Worm (Caenorhabditis elegans) whole organism, L2 larva: ENCODE results near the gene bath-28.

Experiments used
- R02D3.7 ChIP-seq: fragments of 150-350 bp; optimal IDR thresholded peaks from 2 replicates; lab custom pipeline; 2014; ENCODE audit warnings: missing biosample characterization, missing genetic modification characterization
- Y55F3AM.14 ChIP-seq: fragments of 200-800 bp; sonication (Bioruptor generic); optimal IDR thresholded peaks from 2 replicates; lab custom pipeline; 2018; ENCODE audit warnings: mild to moderate bottlenecking, missing genetic modification characterization, missing compliant biosample characterization
- alr-1 ChIP-seq: fragments of 150-350 bp; optimal IDR thresholded peaks from 2 replicates; lab custom pipeline; 2014; ENCODE audit warnings: missing biosample characterization, missing genetic modification characterization
- aly-2 ChIP-seq: fragments of 150-350 bp; optimal IDR thresholded peaks from 2 replicates; lab custom pipeline; 2014; ENCODE audit warnings: missing biosample characterization, missing genetic modification characterization
- blmp-1 ChIP-seq: sonication (generic microtip); optimal IDR thresholded peaks from 2 replicates; lab custom pipeline; 2017; ENCODE audit warnings: missing genetic modification characterization, mild to moderate bottlenecking, missing compliant biosample characterization, antibody characterized with exemption, moderate library complexity; ENCODE audit not compliant: insufficient read depth
- ceh-16 ChIP-seq: fragments of 150-350 bp; optimal IDR thresholded peaks from 2 replicates; lab custom pipeline; 2014; ENCODE audit warnings: missing biosample characterization, missing genetic modification characterization
- ceh-82 ChIP-seq: fragments of 150-350 bp; optimal IDR thresholded peaks from 2 replicates; lab custom pipeline; 2014; ENCODE audit warnings: missing biosample characterization, missing genetic modification characterization
- crh-2 ChIP-seq: sonication (generic microtip); optimal IDR thresholded peaks from 2 replicates; lab custom pipeline; 2017; ENCODE audit warnings: missing biosample characterization, missing genetic modification characterization
- dmd-4 ChIP-seq: sonication (generic microtip); optimal IDR thresholded peaks from 2 replicates; lab custom pipeline; 2017; ENCODE audit warnings: missing biosample characterization, missing genetic modification characterization
- fos-1 ChIP-seq: fragments of 150-350 bp; optimal IDR thresholded peaks from 2 replicates; lab custom pipeline; 2014; ENCODE audit warnings: missing biosample characterization, missing genetic modification characterization
- gmeb-1 ChIP-seq: fragments of 150-350 bp; optimal IDR thresholded peaks from 2 replicates; lab custom pipeline; 2014; ENCODE audit warnings: missing biosample characterization, missing genetic modification characterization
- lin-11 ChIP-seq: fragments of 150-350 bp; sonication (generic microtip); optimal IDR thresholded peaks from 2 replicates; lab custom pipeline; 2014; ENCODE audit warnings: missing biosample characterization, missing genetic modification characterization, inconsistent platforms, mixed read lengths
- lin-39 ChIP-seq: fragments of 150-350 bp; optimal IDR thresholded peaks from 2 replicates; lab custom pipeline; 2014; ENCODE audit warnings: missing biosample characterization, missing genetic modification reagents, missing genetic modification characterization
- mab-5 ChIP-seq: fragments of 150-350 bp; optimal IDR thresholded peaks from 2 replicates; lab custom pipeline; 2014; ENCODE audit warnings: missing biosample characterization, missing genetic modification characterization
- mbf-1 ChIP-seq: sonication (generic microtip); optimal IDR thresholded peaks from 2 replicates; lab custom pipeline; 2017; ENCODE audit warnings: missing biosample characterization, missing genetic modification characterization
- mdl-1 ChIP-seq, 2 experiments: fragments of 150-350 bp in 1 of 2; sonication (generic microtip) in 1 of 2; optimal IDR thresholded peaks; 2 replicates each; lab custom pipeline; 2017; ENCODE audit warnings: missing biosample characterization in 2 of 2, missing genetic modification characterization in 2 of 2
- nhr-10 ChIP-seq: sonication (generic microtip); optimal IDR thresholded peaks from 2 replicates; lab custom pipeline; 2017; ENCODE audit warnings: missing biosample characterization, missing genetic modification characterization
- nhr-23 ChIP-seq: fragments of 150-350 bp; optimal IDR thresholded peaks from 2 replicates; lab custom pipeline; 2014; ENCODE audit warnings: missing biosample characterization, missing genetic modification reagents, missing genetic modification characterization
- nhr-237 ChIP-seq: fragments of 150-350 bp; optimal IDR thresholded peaks from 2 replicates; lab custom pipeline; 2014; ENCODE audit warnings: missing biosample characterization, missing genetic modification characterization
- nhr-25 ChIP-seq: fragments of 150-350 bp; sonication (generic microtip); optimal IDR thresholded peaks from 3 replicates; lab custom pipeline; 2014; ENCODE audit warnings: missing biosample characterization, missing genetic modification characterization
- nhr-6 ChIP-seq: fragments of 150-350 bp; optimal IDR thresholded peaks from 2 replicates; lab custom pipeline; 2014; ENCODE audit warnings: missing biosample characterization, missing genetic modification characterization
- nhr-77 ChIP-seq: fragments of 150-350 bp; optimal IDR thresholded peaks from 2 replicates; lab custom pipeline; 2014; ENCODE audit warnings: missing biosample characterization, missing genetic modification characterization
- sem-4 ChIP-seq: fragments of 150-350 bp; optimal IDR thresholded peaks from 2 replicates; lab custom pipeline; 2014; ENCODE audit warnings: missing biosample characterization, missing genetic modification reagents, missing genetic modification characterization
- skn-1 ChIP-seq: sonication (generic microtip); optimal IDR thresholded peaks from 2 replicates; lab custom pipeline; 2017; ENCODE audit warnings: missing biosample characterization, missing genetic modification characterization
- sma-3 ChIP-seq: sonication (generic microtip); optimal IDR thresholded peaks from 2 replicates; lab custom pipeline; 2016; ENCODE audit warnings: missing genetic modification reagents, missing genetic modification characterization, missing compliant biosample characterization
- sma-9 ChIP-seq, 2 experiments: fragments of 150-350 bp in 1 of 2; sonication (generic microtip) in 1 of 2; optimal IDR thresholded peaks; 2 replicates each; lab custom pipeline; 2014 to 2016; ENCODE audit warnings: missing genetic modification characterization in 2 of 2, mild to moderate bottlenecking in 1 of 2, missing biosample characterization in 1 of 2, missing compliant biosample characterization in 1 of 2, missing genetic modification reagents in 1 of 2, moderate library complexity in 1 of 2
- snpc-4 ChIP-seq: fragments of 150-350 bp; optimal IDR thresholded peaks from 2 replicates; lab custom pipeline; 2014; ENCODE audit warnings: missing biosample characterization, missing genetic modification characterization
- unc-39 ChIP-seq: fragments of 150-350 bp; optimal IDR thresholded peaks from 2 replicates; lab custom pipeline; 2014; ENCODE audit warnings: missing biosample characterization, missing genetic modification characterization
- unc-55 ChIP-seq: fragments of 150-350 bp; sonication (generic microtip); optimal IDR thresholded peaks from 3 replicates; lab custom pipeline; 2014; ENCODE audit warnings: missing biosample characterization, missing genetic modification reagents, missing genetic modification characterization
- unc-62 ChIP-seq: fragments of 150-350 bp; optimal IDR thresholded peaks from 2 replicates; lab custom pipeline; 2014; ENCODE audit warnings: missing biosample characterization, missing genetic modification reagents, missing genetic modification characterization
- zag-1 ChIP-seq: fragments of 150-350 bp; optimal IDR thresholded peaks from 2 replicates; lab custom pipeline; 2014; ENCODE audit warnings: missing biosample characterization, missing genetic modification characterization
- ztf-1 ChIP-seq: fragments of 200-800 bp; sonication (Bioruptor generic); conservative IDR thresholded peaks from 2 replicates; pipeline ENCODE4 v1.3.6; 2022; ENCODE audit warnings: missing genetic modification characterization, missing compliant biosample characterization
- ztf-4 ChIP-seq: fragments of 150-350 bp; optimal IDR thresholded peaks from 2 replicates; lab custom pipeline; 2014; ENCODE audit warnings: missing biosample characterization, missing genetic modification characterization

bath-28 gene

DNA sequence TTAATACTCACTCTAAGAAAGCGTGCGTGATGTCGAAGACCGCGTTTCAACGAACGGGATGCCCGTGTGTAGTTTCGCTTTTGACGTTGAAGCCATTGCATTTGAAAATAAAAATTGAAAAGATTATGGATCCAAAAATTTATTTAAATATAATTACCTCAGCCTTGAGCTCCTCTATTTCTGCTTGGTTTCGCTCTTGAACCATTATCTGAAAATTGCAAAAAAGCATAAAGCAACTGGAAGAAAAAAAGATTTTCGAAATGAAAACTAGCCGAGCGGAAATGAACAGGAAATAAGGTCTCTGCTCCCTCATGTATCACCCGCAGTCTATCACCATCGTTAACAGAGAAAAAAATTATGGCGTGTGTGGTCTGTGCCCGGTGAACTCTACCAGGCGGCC lies 22.3 kb upstream of the bath-28 start, which contains the start of gene Y49F6C.6:
Y49F6C.6 (minus strand) TSS at position 101 of the 400 bp plus-strand sequence.
- no peak for TF ChIP-seq ztf-4 (tag; lab: Kevin White, UChicago)
- no peak for TF ChIP-seq unc-62 (GFP tag; lab: Kevin White, UChicago)
- no peak for TF ChIP-seq crh-2 (tag; lab: Kevin White, UChicago)
- TF ChIP-seq ceh-82 (tag; lab: Kevin White, UChicago), result no peak
- TF ChIP-seq nhr-23 (tag; lab: Kevin White, UChicago), result no peak
- TF ChIP-seq Y55F3AM.14 (GFP tag; lab: Kevin White, UChicago), result no peak
- TF ChIP-seq lin-11 (tag; lab: Kevin White, UChicago), result no peak
- TF ChIP-seq ceh-16 (tag; lab: Kevin White, UChicago), result no peak
- TF ChIP-seq R02D3.7 (tag; lab: Kevin White, UChicago), result no peak
- TF ChIP-seq, all 48 proteins: peak for 0

DNA sequence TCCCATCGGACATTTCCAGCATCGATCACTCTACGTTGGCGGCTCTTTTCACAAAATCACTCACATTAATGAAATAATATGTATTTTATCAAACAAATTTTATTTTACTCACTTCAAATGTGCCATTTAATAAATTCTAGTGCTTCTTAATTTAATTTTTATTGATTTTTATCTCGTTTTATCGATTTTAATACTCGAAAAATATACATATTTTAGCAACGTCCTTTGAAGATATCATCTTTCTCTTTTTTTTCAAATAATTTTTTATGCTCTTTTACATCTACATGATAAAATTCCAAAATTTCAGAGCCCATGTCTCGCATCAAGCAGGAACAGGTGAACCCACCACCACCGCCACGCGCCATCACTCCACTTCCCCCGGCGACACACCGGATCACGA lies 14.1 kb upstream of the bath-28 start, which contains the start of the genes lido-14 and bath-27:
lido-14 (plus strand) TSS at position 301 of the 400 bp plus-strand sequence.
bath-27 (plus strand) TSS at position 306 of the 400 bp plus-strand sequence.
- TF ChIP-seq dmd-4 (tag; lab: Kevin White, UChicago), result no peak
- no peak for TF ChIP-seq sem-4
- TF ChIP-seq sma-9 (GFP tag; optimal IDR thresholded peaks at IDR 0.05; lab: Kevin White, UChicago), result no peak
- no peak for TF ChIP-seq sma-9 (tag; optimal IDR thresholded peaks at IDR 0.05; lab: Kevin White, UChicago)
- TF ChIP-seq nhr-6, result no peak
- no peak for TF ChIP-seq fos-1
- no peak for TF ChIP-seq unc-55 (GFP tag; lab: Kevin White, UChicago)
- TF ChIP-seq aly-2 (tag; lab: Kevin White, UChicago), result no peak

DNA sequence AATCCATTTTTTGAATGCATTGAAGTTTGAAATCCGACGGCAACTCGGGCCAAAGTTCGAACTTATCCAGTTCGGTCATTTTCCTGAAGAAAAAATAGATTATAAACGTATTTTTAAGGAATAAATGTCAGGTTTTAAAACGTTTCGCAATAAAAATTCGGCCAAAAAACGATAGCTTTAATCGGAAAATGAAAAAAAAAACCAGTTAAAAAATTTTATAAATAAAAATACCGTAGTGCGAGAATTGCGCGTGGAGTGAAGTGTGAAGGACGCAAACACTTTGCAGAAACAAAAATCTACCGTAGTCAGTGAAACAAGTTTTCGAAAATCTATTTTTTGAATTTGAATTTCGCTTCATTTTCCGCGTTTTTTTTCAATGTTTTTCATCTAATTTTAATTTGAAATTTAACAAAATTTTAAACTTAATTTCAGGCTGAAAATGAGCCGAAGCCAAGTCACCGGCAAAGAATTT lies 5.1 kb upstream of the bath-28 start, which contains the start of gene F14D2.8:
F14D2.8 (minus strand) TSS at position 51 of the 472 bp plus-strand sequence.
- no peak for TF ChIP-seq nhr-10 (tag; lab: Kevin White, UChicago)
- TF ChIP-seq ztf-1 (GFP tag; lab: Robert Waterston, UW), result no peak
- no peak for TF ChIP-seq aly-2 (tag; lab: Kevin White, UChicago)
- TF ChIP-seq nhr-6, result no peak
- TF ChIP-seq snpc-4 (tag; lab: Kevin White, UChicago), result no peak
- TF ChIP-seq, all 48 proteins: peak for 0

DNA sequence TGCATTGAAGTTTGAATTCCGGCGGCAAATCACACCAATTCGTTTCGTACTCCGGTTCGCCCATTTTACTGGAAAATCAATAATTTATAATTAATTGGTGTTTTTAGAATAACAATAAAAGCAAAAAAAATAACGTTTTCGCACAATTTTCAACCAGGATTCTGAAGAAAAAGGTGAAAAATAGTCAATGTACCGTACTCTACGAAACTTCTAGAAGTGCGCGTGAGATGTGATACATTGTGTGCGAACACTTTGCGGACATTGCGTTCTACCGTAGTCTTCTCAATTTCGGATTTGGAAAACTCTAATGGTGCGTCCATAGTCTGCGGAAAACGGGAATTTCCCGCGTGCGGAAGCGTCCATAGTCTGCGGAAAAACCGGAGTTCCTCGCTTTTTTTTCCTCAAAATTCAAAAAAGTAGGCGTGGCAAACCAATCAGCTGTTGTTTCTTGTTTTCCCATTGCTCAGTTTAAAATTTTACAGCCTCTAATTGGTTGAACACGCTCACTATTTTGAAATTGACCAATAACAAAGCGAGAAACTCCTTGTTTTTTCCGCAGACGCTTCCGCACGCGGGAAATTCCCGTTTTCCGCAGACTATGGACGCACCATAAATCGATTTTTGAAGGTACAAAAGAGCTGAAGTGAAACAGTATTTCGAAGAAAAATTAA lies 3.3 kb upstream of the bath-28 start, which contains the start of the genes F14D2.14 and bath-29:
F14D2.14 (minus strand) TSS at position 51 of the 671 bp plus-strand sequence.
bath-29 (plus strand) TSS at position 621 of the 671 bp plus-strand sequence.
- TF ChIP-seq mab-5, result no peak
- TF ChIP-seq Y55F3AM.14 (GFP tag; lab: Kevin White, UChicago), result no peak
- no peak for TF ChIP-seq blmp-1 (tag; lab: Kevin White, UChicago)
- TF ChIP-seq unc-39 (tag; lab: Kevin White, UChicago), result no peak

DNA sequence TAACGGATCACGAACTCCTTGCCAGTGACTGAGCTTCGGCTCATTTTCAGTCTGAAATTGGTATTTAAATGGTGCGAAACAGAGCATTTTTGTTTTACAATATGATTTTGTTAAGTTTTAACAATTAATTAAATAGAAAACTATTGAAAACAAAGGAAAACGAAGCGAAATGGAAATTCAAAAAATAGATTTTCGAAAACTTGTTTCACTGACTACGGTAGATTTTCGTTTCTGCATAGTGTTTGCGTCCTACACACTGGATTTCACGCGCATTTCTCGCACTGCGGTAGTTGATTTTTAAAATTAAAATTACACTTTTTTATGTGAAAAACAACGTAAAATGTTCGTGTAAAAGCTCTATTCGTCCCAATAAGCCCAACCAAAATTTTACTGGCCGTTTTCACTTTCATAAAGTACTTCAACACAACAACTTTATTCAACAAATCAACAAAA lies 1.6 kb upstream of the bath-28 start, which contains the start of gene bath-30:
bath-30 (minus strand) TSS at position 51 of the 453 bp plus-strand sequence.
- TF ChIP-seq zag-1 (no peak), nhr-77 (no peak), ceh-16 (tag; lab: Kevin White, UChicago) (no peak), mdl-1 (tag; optimal IDR thresholded peaks at IDR 0.05; lab: Kevin White, UChicago) (no peak), sem-4 (no peak), nhr-25 (tag; lab: Kevin White, UChicago) (no peak), lin-39 (tag; lab: Kevin White, UChicago) (no peak), blmp-1 (tag; lab: Kevin White, UChicago) (no peak), alr-1 (no peak), gmeb-1 (tag; lab: Kevin White, UChicago) (no peak), nhr-6 (no peak), mbf-1 (tag; lab: Kevin White, UChicago) (no peak), ztf-1 (GFP tag; lab: Robert Waterston, UW) (no peak), unc-39 (tag; lab: Kevin White, UChicago) (no peak), skn-1 (no peak), sma-3 (GFP tag; lab: Kevin White, UChicago) (no peak), ceh-82 (tag; lab: Kevin White, UChicago) (no peak), nhr-237 (tag; lab: Kevin White, UChicago) (no peak)
